Worm (Caenorhabditis elegans) whole organism, dauer: ENCODE measurements around the gene K07E3.2.

Experiments used
- unc-62 ChIP-seq: sonication (generic microtip); optimal IDR thresholded peaks from 2 replicates; lab custom pipeline; 2017; ENCODE audit warnings: missing biosample characterization, missing genetic modification reagents, missing genetic modification characterization

The K07E3.2 gene

ce11 chrX:8086725-8087641 lies 17.1 kb upstream of the K07E3.2 start:
- no peak for TF ChIP-seq unc-62

- TF ChIP-seq unc-62, result no peak
Observed at ce11 chrX:8088474-8088873, 15.6 kb upstream of the K07E3.2 start, which contains the start of gene vem-1. TSS of gene vem-1 (minus strand) at chrX:8088574.

ce11 chrX:8089266-8089909 lies 14.7 kb upstream of the K07E3.2 start:
- TF ChIP-seq unc-62, result no peak

ce11 chrX:8089916-8090315 lies 14.2 kb upstream of the K07E3.2 start:
- TF ChIP-seq unc-62, result no peak

- TF ChIP-seq unc-62, result no peak
Observed at ce11 chrX:8098813-8099360, 5.2 kb upstream of the K07E3.2 start, which contains the start of gene catp-5. TSS of gene catp-5 (minus strand) at chrX:8098863.

ce11 chrX:8107921-8108320 lies 3.8 kb downstream of the K07E3.2 start, which contains the start of gene K07E3.9:
TSS of gene K07E3.9 (plus strand) at chrX:8108221.
- TF ChIP-seq unc-62, result no peak

- TF ChIP-seq unc-62, result no peak
Observed at ce11 chrX:8109531-8109930, 5.4 kb downstream of the K07E3.2 start.

- no peak for TF ChIP-seq unc-62
Observed at ce11 chrX:8110193-8110592, 6.1 kb downstream of the K07E3.2 start, which contains the start of gene K07E3.1. TSS of gene K07E3.1 (plus strand) at chrX:8110439.

- no peak for TF ChIP-seq unc-62
Observed at ce11 chrX:8116157-8116556, 12.1 kb downstream of the K07E3.2 start, which contains the start of gene hlh-8. TSS of gene hlh-8 (plus strand) at chrX:8116457.

ce11 chrX:8117827-8118317 lies 13.8 kb downstream of the K07E3.2 start:
- no peak for TF ChIP-seq unc-62

ce11 chrX:8120281-8120680 lies 16.2 kb downstream of the K07E3.2 start:
- TF ChIP-seq unc-62, result no peak

ce11 chrX:8123194-8123593 lies 19.1 kb downstream of the K07E3.2 start, which contains the start of gene C02B8.12:
TSS of gene C02B8.12 (minus strand) at chrX:8123368.
- TF ChIP-seq unc-62, result no peak

- no peak for TF ChIP-seq unc-62
Observed at ce11 chrX:8129543-8129942, 25.4 kb downstream of the K07E3.2 start, which contains the start of gene frpr-1. TSS of gene frpr-1 (minus strand) at chrX:8129643.

ce11 chrX:8136276-8136891 lies 32.3 kb downstream of the K07E3.2 start, which contains the start of gene C02B8.6:
TSS of gene C02B8.6 (minus strand) at chrX:8136326.
- TF ChIP-seq unc-62, result no peak

ce11 chrX:8137779-8138178 lies 33.7 kb downstream of the K07E3.2 start, which contains the start of gene C02B8.7:
TSS of gene C02B8.7 (minus strand) at chrX:8137879.
- no peak for TF ChIP-seq unc-62

ce11 chrX:8139146-8139545 lies 35.0 kb downstream of the K07E3.2 start, which contains the start of gene C02B8.3:
TSS of gene C02B8.3 (plus strand) at chrX:8139446.
- no peak for TF ChIP-seq unc-62
